Worm (Caenorhabditis elegans): ENCODE measurements around the gene srx-10.

ce11 chrV:13902495-13902894, 43.8 kb downstream of the srx-10 start, which contains the start of gene C06B3.1:
- no peak for TF ChIP-seq W03F9.2 (tag; optimal IDR thresholded peaks at IDR 0.05)
- no peak for TF ChIP-seq him-1 (tag; optimal IDR thresholded peaks at IDR 0.05)

Data from whole organism, L4/young adult.